Worm (Caenorhabditis elegans) whole organism, L4 larva: ENCODE data around the gene C34F6.5.

Source experiments
- F26F4.8 ChIP-seq: fragments of 200-800 bp; sonication (Bioruptor generic); conservative IDR thresholded peaks from 2 replicates; pipeline ENCODE4 v1.3.6; 2022; ENCODE audit warnings: missing genetic modification characterization, missing compliant biosample characterization
- Y48G9A.11 ChIP-seq: fragments of 200-800 bp; sonication (Bioruptor generic); IDR thresholded peaks from 2 replicates; pipeline ENCODE4 v1.3.6; 2022; ENCODE audit warnings: missing genetic modification reagents, missing genetic modification characterization, missing compliant biosample characterization
- hlh-11 ChIP-seq: fragments of 200-800 bp; sonication (Bioruptor generic); optimal IDR thresholded peaks from 2 replicates; lab custom pipeline; 2018; ENCODE audit warnings: mild to moderate bottlenecking, missing genetic modification characterization, missing compliant biosample characterization
- mxl-3 ChIP-seq: fragments of 200-800 bp; sonication (Bioruptor generic); optimal IDR thresholded peaks from 2 replicates; lab custom pipeline; 2018; ENCODE audit warnings: mild to moderate bottlenecking, missing genetic modification characterization, missing compliant biosample characterization
- nhr-25 ChIP-seq: sonication (generic microtip); optimal IDR thresholded peaks from 2 replicates; lab custom pipeline; 2017; ENCODE audit warnings: missing genetic modification characterization, mild to moderate bottlenecking, missing compliant biosample characterization, antibody characterized with exemption, moderate library complexity, borderline replicate concordance; ENCODE audit not compliant: insufficient read depth
- nhr-28 ChIP-seq: fragments of 150-350 bp; optimal IDR thresholded peaks from 2 replicates; lab custom pipeline; 2014; ENCODE audit warnings: missing biosample characterization, missing genetic modification characterization
- nhr-76 ChIP-seq: fragments of 150-350 bp; optimal IDR thresholded peaks from 2 replicates; lab custom pipeline; 2014; ENCODE audit warnings: missing biosample characterization, missing genetic modification characterization
- tra-1 ChIP-seq: fragments of 200-800 bp; sonication (Bioruptor generic); IDR thresholded peaks from 2 replicates; pipeline ENCODE4 v1.3.6; 2022; ENCODE audit warnings: missing genetic modification reagents, missing genetic modification characterization, missing compliant biosample characterization
- ztf-11 ChIP-seq: fragments of 150-350 bp; optimal IDR thresholded peaks from 2 replicates; lab custom pipeline; 2014; ENCODE audit warnings: missing biosample characterization, missing genetic modification characterization

DNA sequence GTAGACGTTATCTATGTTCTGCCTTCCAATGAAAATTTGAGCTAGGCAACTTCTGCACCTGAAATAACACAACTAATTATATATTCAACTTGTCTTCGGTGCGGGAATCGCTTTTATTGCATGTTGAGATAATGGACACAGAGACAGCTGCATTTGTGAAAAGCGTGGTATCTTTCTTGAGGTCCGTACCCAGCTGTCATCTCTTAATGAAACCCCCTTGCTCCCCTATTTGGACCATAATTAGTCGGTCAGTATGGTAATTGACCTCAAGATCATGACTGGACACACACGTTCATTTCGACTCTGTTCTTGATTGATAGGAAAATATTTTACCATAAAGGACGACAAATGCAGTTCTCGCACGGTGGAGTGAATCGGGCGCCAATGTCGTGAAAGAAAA lies 2.7 kb upstream of the C34F6.5 start:
- TF ChIP-seq tra-1 (no peak), F26F4.8 (GFP tag; lab: Robert Waterston, UW) (no peak), nhr-25 (tag; lab: Kevin White, UChicago) (no peak), nhr-76 (tag; lab: Kevin White, UChicago) (no peak), ztf-11 (tag; lab: Kevin White, UChicago) (no peak), Y48G9A.11 (GFP tag; lab: Robert Waterston, UW) (no peak), nhr-28 (tag; lab: Kevin White, UChicago) (no peak), mxl-3 (GFP tag; lab: Kevin White, UChicago) (no peak), hlh-11 (no peak)
